Fruit fly (Drosophila melanogaster) whole organism, embryonic: ENCODE data around the gene mRpS26.

Experiments used
- Atf6 ChIP-seq: fragments of 200-800 bp; sonication (Bioruptor generic); IDR thresholded peaks from 2 replicates; pipeline ENCODE4 v1.3.6; 2022; ENCODE audit warnings: missing biosample characterization, missing genetic modification characterization
- CG1024 ChIP-seq: fragments of 200-800 bp; sonication (Bioruptor generic); IDR thresholded peaks from 2 replicates; pipeline ENCODE4 v1.3.6; 2022; ENCODE audit warnings: missing biosample characterization, missing genetic modification characterization
- CG10959 ChIP-seq: fragments of 200-800 bp; sonication (Bioruptor generic); IDR thresholded peaks from 2 replicates; pipeline ENCODE4 v1.3.6; 2022; ENCODE audit warnings: missing biosample characterization, missing genetic modification characterization
- CG11398 ChIP-seq: fragments of 200-800 bp; sonication (Bioruptor generic); optimal IDR thresholded peaks from 2 replicates; lab custom pipeline; 2016; ENCODE audit warnings: missing biosample characterization, missing genetic modification characterization
- CG14667 ChIP-seq: fragments of 200-800 bp; sonication (Bioruptor generic); IDR thresholded peaks from 2 replicates; pipeline ENCODE4 v1.3.6; 2022; ENCODE audit warnings: missing biosample characterization, missing genetic modification characterization
- CG16815 ChIP-seq: fragments of 200-800 bp; sonication (Bioruptor generic); optimal IDR thresholded peaks from 3 replicates; lab custom pipeline; 2017; ENCODE audit warnings: missing biosample characterization, mild to moderate bottlenecking, missing genetic modification characterization
- CG17385 ChIP-seq: fragments of 200-800 bp; sonication (Bioruptor generic); optimal IDR thresholded peaks from 3 replicates; lab custom pipeline; 2018; ENCODE audit warnings: missing biosample characterization, mild to moderate bottlenecking, missing genetic modification characterization
- CG18262 ChIP-seq: fragments of 200-800 bp; optimal IDR thresholded peaks from 3 replicates; lab custom pipeline; 2019; ENCODE audit warnings: missing biosample characterization, mild to moderate bottlenecking, missing genetic modification characterization, moderate library complexity
- CG2889 ChIP-seq: fragments of 200-800 bp; sonication (Bioruptor generic); IDR thresholded peaks from 3 replicates; pipeline ENCODE4 v1.3.6; 2022; ENCODE audit warnings: missing biosample characterization, missing genetic modification characterization
- CG3065 ChIP-seq: fragments of 200-800 bp; sonication (Bioruptor generic); optimal IDR thresholded peaks from 2 replicates; lab custom pipeline; 2016; ENCODE audit warnings: missing biosample characterization, missing genetic modification characterization
- CG4282 ChIP-seq: fragments of 200-800 bp; sonication (Bioruptor generic); optimal IDR thresholded peaks from 2 replicates; lab custom pipeline; 2016; ENCODE audit warnings: missing biosample characterization, missing genetic modification characterization
- CG4360 ChIP-seq: fragments of 200-800 bp; sonication (Bioruptor generic); IDR thresholded peaks from 2 replicates; pipeline ENCODE4 v1.3.6; 2022; ENCODE audit warnings: missing biosample characterization, missing genetic modification characterization
- CG4707 ChIP-seq: fragments of 200-800 bp; sonication (Bioruptor generic); optimal IDR thresholded peaks from 2 replicates; lab custom pipeline; 2018; ENCODE audit warnings: missing biosample characterization, mild to moderate bottlenecking, missing genetic modification characterization, moderate library complexity
- CG6813 ChIP-seq: fragments of 200-800 bp; sonication (Bioruptor generic); optimal IDR thresholded peaks from 2 replicates; lab custom pipeline; 2017; ENCODE audit warnings: missing biosample characterization, missing genetic modification characterization, mild to moderate bottlenecking, moderate library complexity, missing genetic modification reagents
- CG7987 ChIP-seq: fragments of 200-800 bp; sonication (Bioruptor generic); optimal IDR thresholded peaks from 2 replicates; lab custom pipeline; 2018; ENCODE audit warnings: missing biosample characterization, mild to moderate bottlenecking, missing genetic modification characterization, moderate library complexity
- CG9437 ChIP-seq: fragments of 200-800 bp; sonication (Bioruptor generic); optimal IDR thresholded peaks from 2 replicates; lab custom pipeline; 2018; ENCODE audit warnings: missing biosample characterization, mild to moderate bottlenecking, missing genetic modification characterization
- CG9727 ChIP-seq: fragments of 200-800 bp; sonication (Bioruptor generic); optimal IDR thresholded peaks from 3 replicates; lab custom pipeline; 2017; ENCODE audit warnings: missing biosample characterization, mild to moderate bottlenecking, missing genetic modification characterization
- D19B ChIP-seq: fragments of 200-800 bp; sonication (Bioruptor generic); optimal IDR thresholded peaks from 2 replicates; lab custom pipeline; 2017; ENCODE audit warnings: missing biosample characterization, mild to moderate bottlenecking, missing genetic modification characterization
- Dll ChIP-seq: fragments of 200-800 bp; sonication (Bioruptor generic); IDR thresholded peaks from 4 replicates; pipeline ENCODE4 v1.3.6; 2022; ENCODE audit warnings: missing biosample characterization, missing genetic modification characterization; ENCODE audit not compliant: partially characterized antibody
- Doc2 ChIP-seq: fragments of 200-800 bp; sonication (Bioruptor generic); IDR thresholded peaks from 2 replicates; pipeline ENCODE4 v1.3.6; 2022; ENCODE audit warnings: missing biosample characterization, missing genetic modification characterization
- Fer2 ChIP-seq: fragments of 200-800 bp; sonication (Bioruptor generic); optimal IDR thresholded peaks from 2 replicates; lab custom pipeline; 2018; ENCODE audit warnings: missing biosample characterization, mild to moderate bottlenecking, missing genetic modification characterization, moderate library complexity
- HLH3B ChIP-seq: fragments of 200-800 bp; sonication (Bioruptor generic); IDR thresholded peaks from 2 replicates; pipeline ENCODE4 v1.3.6; 2022; ENCODE audit warnings: missing biosample characterization, missing genetic modification characterization
- Hey ChIP-seq: fragments of 200-800 bp; sonication (Bioruptor generic); optimal IDR thresholded peaks from 3 replicates; lab custom pipeline; 2018; ENCODE audit warnings: missing biosample characterization, mild to moderate bottlenecking, missing genetic modification characterization
- MBD-R2 ChIP-seq: fragments of 200-800 bp; sonication (Bioruptor generic); IDR thresholded peaks from 2 replicates; pipeline ENCODE4 v1.3.6; 2022; ENCODE audit warnings: missing biosample characterization, missing genetic modification characterization
- Neu2 ChIP-seq: fragments of 200-800 bp; sonication (Bioruptor generic); optimal IDR thresholded peaks from 3 replicates; lab custom pipeline; 2016; ENCODE audit warnings: missing biosample characterization, missing genetic modification characterization, borderline replicate concordance
- Opbp ChIP-seq: fragments of 200-800 bp; sonication (Bioruptor generic); IDR thresholded peaks from 3 replicates; pipeline ENCODE4 v1.3.6; 2022; ENCODE audit warnings: missing biosample characterization, missing genetic modification characterization; ENCODE audit not compliant: partially characterized antibody
- Rfx ChIP-seq: fragments of 200-800 bp; sonication (Bioruptor generic); IDR thresholded peaks from 2 replicates; pipeline ENCODE4 v1.3.6; 2022; ENCODE audit warnings: missing biosample characterization, missing genetic modification characterization
- Sox100B ChIP-seq: fragments of 200-800 bp; sonication (Bioruptor generic); optimal IDR thresholded peaks from 3 replicates; lab custom pipeline; 2018; ENCODE audit warnings: missing biosample characterization, mild to moderate bottlenecking, missing genetic modification characterization
- Sry-β ChIP-seq: fragments of 200-800 bp; sonication (Bioruptor generic); optimal IDR thresholded peaks from 2 replicates; lab custom pipeline; 2018; ENCODE audit warnings: missing biosample characterization, mild to moderate bottlenecking, missing genetic modification characterization, moderate library complexity
- Ssrp ChIP-seq: fragments of 200-800 bp; sonication (Bioruptor generic); optimal IDR thresholded peaks from 2 replicates; lab custom pipeline; 2018; ENCODE audit warnings: missing biosample characterization, mild to moderate bottlenecking, missing genetic modification characterization, moderate library complexity
- amos ChIP-seq: fragments of 200-800 bp; sonication (Bioruptor generic); IDR thresholded peaks from 2 replicates; pipeline ENCODE4 v1.3.6; 2022; ENCODE audit warnings: missing biosample characterization, missing genetic modification characterization; ENCODE audit not compliant: partially characterized antibody
- ash1 ChIP-seq: fragments of 200-800 bp; sonication (Bioruptor generic); optimal IDR thresholded peaks from 2 replicates; lab custom pipeline; 2018; ENCODE audit warnings: missing biosample characterization, mild to moderate bottlenecking, missing genetic modification characterization
- croc ChIP-seq: fragments of 200-800 bp; sonication (Bioruptor generic); conservative IDR thresholded peaks from 3 replicates; pipeline ENCODE4 v1.3.6; 2022; ENCODE audit warnings: missing biosample characterization, missing genetic modification characterization
- dm ChIP-seq: fragments of 200-800 bp; sonication (Bioruptor generic); optimal IDR thresholded peaks from 3 replicates; lab custom pipeline; 2016; ENCODE audit warnings: missing biosample characterization, missing genetic modification characterization
- fd3F ChIP-seq: fragments of 200-800 bp; sonication (Bioruptor generic); optimal IDR thresholded peaks from 2 replicates; lab custom pipeline; 2018; ENCODE audit warnings: missing biosample characterization, mild to moderate bottlenecking, missing genetic modification characterization, moderate library complexity
- gfzf ChIP-seq: fragments of 200-800 bp; sonication (Bioruptor generic); optimal IDR thresholded peaks from 2 replicates; lab custom pipeline; 2016; ENCODE audit warnings: missing biosample characterization, mild to moderate bottlenecking, missing genetic modification characterization, moderate library complexity
- hkb ChIP-seq, 2 experiments: fragments of 200-800 bp in 1 of 2; fragments of >200 bp in 1 of 2; sonication (Bioruptor generic) in 1 of 2; IDR thresholded peaks in 1 of 2; optimal IDR thresholded peaks in 1 of 2; 2 replicates each; pipeline versions ENCODE4 v1.3.6 to Lab custom; 2017 to 2022; ENCODE audit warnings: missing biosample characterization in 1 of 2, missing genetic modification characterization in 1 of 2
- hth ChIP-seq: fragments of >200 bp; optimal IDR thresholded peaks from 2 replicates; lab custom pipeline; 2017; ENCODE audit warnings: inconsistent platforms
- ind ChIP-seq: fragments of 200-800 bp; sonication (Bioruptor generic); optimal IDR thresholded peaks from 3 replicates; lab custom pipeline; 2016; ENCODE audit warnings: missing biosample characterization, missing genetic modification characterization
- jigr1 ChIP-seq: fragments of 200-800 bp; sonication (Bioruptor generic); IDR thresholded peaks from 3 replicates; pipeline ENCODE4 v1.3.6; 2022; ENCODE audit warnings: missing biosample characterization, missing genetic modification characterization
- lov ChIP-seq, 2 experiments: fragments of 200-800 bp in 1 of 2; fragments of >200 bp in 1 of 2; sonication (Bioruptor generic) in 1 of 2; IDR thresholded peaks in 1 of 2; optimal IDR thresholded peaks in 1 of 2; 2 replicates in 1 of 2; 3 replicates in 1 of 2; pipeline versions ENCODE4 v1.3.6 to Lab custom; 2017 to 2022; ENCODE audit warnings: missing biosample characterization in 1 of 2, missing genetic modification characterization in 1 of 2
- odd ChIP-seq: fragments of 200-800 bp; sonication (Bioruptor generic); optimal IDR thresholded peaks from 2 replicates; lab custom pipeline; 2017; ENCODE audit warnings: missing biosample characterization, mild to moderate bottlenecking, missing genetic modification characterization
- org-1 ChIP-seq: fragments of 200-800 bp; sonication (Bioruptor generic); optimal IDR thresholded peaks from 2 replicates; lab custom pipeline; 2017; ENCODE audit warnings: missing biosample characterization, missing genetic modification characterization
- prd ChIP-seq, 3 experiments: fragments of >200 bp in 2 of 3; fragments of 200-800 bp in 1 of 3; sonication (Bioruptor generic) in 1 of 3; optimal IDR thresholded peaks in 2 of 3; IDR thresholded peaks in 1 of 3; 2 replicates in 2 of 3; 3 replicates in 1 of 3; pipeline versions ENCODE4 v1.3.6 to Lab custom; 2017 to 2022; ENCODE audit warnings: missing biosample characterization in 1 of 3, missing genetic modification characterization in 1 of 3
- slbo ChIP-seq: fragments of 200-800 bp; sonication (Bioruptor generic); IDR thresholded peaks from 2 replicates; pipeline ENCODE4 v1.3.6; 2022; ENCODE audit warnings: missing biosample characterization, missing genetic modification characterization
- sr ChIP-seq: fragments of 200-800 bp; sonication (Bioruptor generic); IDR thresholded peaks from 3 replicates; pipeline ENCODE4 v1.3.6; 2022; ENCODE audit warnings: missing biosample characterization, missing genetic modification characterization
- wor ChIP-seq: fragments of 200-800 bp; sonication (Bioruptor generic); IDR thresholded peaks from 2 replicates; pipeline ENCODE4 v1.3.6; 2022; ENCODE audit warnings: missing biosample characterization, missing genetic modification characterization
- zf30C ChIP-seq: fragments of 200-800 bp; sonication (Bioruptor generic); optimal IDR thresholded peaks from 3 replicates; lab custom pipeline; 2018; ENCODE audit warnings: missing biosample characterization, mild to moderate bottlenecking, missing genetic modification characterization

mRpS26 gene

DNA sequence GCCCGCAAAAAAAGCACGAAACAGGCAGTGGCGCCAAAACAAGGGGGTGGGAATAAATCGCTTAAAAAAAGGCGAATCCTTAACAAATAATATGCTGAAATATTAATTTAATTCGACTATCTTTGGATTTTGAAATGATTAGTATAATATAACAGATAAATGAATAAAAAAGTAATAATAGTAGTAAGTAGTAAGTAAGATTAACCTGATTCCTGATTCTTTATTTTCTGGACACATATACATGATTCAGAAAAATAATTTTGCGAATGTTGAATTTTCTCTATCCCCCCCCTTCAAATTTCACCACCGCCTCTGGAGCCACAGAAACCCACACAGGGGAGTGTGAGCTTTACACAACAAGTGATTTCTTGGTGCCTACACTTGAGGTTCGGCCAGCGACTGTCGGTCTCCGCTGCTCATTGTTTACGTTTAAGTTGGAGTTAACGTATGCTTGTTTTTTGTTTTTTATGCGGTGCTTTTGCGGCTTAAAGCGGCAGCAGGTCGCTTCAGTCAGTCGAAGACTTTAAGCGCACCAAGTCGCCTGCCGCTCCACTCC is 42.1 kb downstream of the mRpS26 start, which contains the start of gene CG7330 (continued):
- no peak for TF ChIP-seq CG11398
- peak; percentile 70 for TF ChIP-seq CG16815 (GFP tag; lab: Kevin White, UChicago)
- TF ChIP-seq Ssrp (tag; lab: Kevin White, UChicago): peak; percentile 92
- no peak for TF ChIP-seq prd (optimal IDR thresholded peaks at IDR 0.05; lab: Kevin White, UChicago)
- TF ChIP-seq prd (GFP tag; IDR thresholded peaks at IDR 0.05; lab: Robert Waterston, UW): peak; percentile 83
- TF ChIP-seq sr (GFP tag; lab: Robert Waterston, UW): 0 out of 3 replicates have a peak, but pooled peaks have one; percentile 25
- TF ChIP-seq hkb (optimal IDR thresholded peaks at IDR 0.05; lab: Kevin White, UChicago): no peak
- TF ChIP-seq hkb (GFP tag; IDR thresholded peaks at IDR 0.05; lab: Robert Waterston, UW): no peak; the same call in none of the 2 replicates
- peak; percentile 89 for TF ChIP-seq jigr1
- TF ChIP-seq slbo: peak; percentile 86
- peak; percentile 84 for TF ChIP-seq CG6813
- no peak for TF ChIP-seq gfzf (GFP tag; lab: Kevin White, UChicago)
- TF ChIP-seq org-1 (GFP tag; lab: Kevin White, UChicago): peak; percentile 93
- TF ChIP-seq fd3F (GFP tag; lab: Kevin White, UChicago): peak; percentile 93
- peak; percentile 76; the same call in 2 of the 3 replicates for TF ChIP-seq CG2889 (GFP tag; lab: Robert Waterston, UW)
- TF ChIP-seq Hey: peak; percentile 30
- no peak for TF ChIP-seq hth (lab: Kevin White, UChicago)
- peak; percentile 46; the same call in 1 of the 2 replicates for TF ChIP-seq MBD-R2
- no peak for TF ChIP-seq Dll (GFP tag; lab: Robert Waterston, UW)
- peak; percentile 94 for TF ChIP-seq odd
- no peak for TF ChIP-seq Sry-β (GFP tag; lab: Kevin White, UChicago)
- peak; percentile 98 for TF ChIP-seq Sox100B (GFP tag; lab: Kevin White, UChicago)
- no peak for TF ChIP-seq lov (optimal IDR thresholded peaks at IDR 0.05; lab: Kevin White, UChicago)
- TF ChIP-seq lov (GFP tag; IDR thresholded peaks at IDR 0.05; lab: Robert Waterston, UW): no peak
- no peak for TF ChIP-seq zf30C
- peak; percentile 84 for TF ChIP-seq Fer2 (tag; lab: Kevin White, UChicago)
- peak; percentile 89 for TF ChIP-seq Atf6 (GFP tag; lab: Robert Waterston, UW)
- TF ChIP-seq D19B (GFP tag; lab: Kevin White, UChicago): peak; percentile 76
- TF ChIP-seq amos (GFP tag; lab: Robert Waterston, UW): no peak
- peak; percentile 92 for TF ChIP-seq wor (GFP tag; lab: Robert Waterston, UW)
- TF ChIP-seq CG4360 (GFP tag; lab: Robert Waterston, UW): peak; percentile 31; the same call in 1 of the 2 replicates
- TF ChIP-seq CG14667: peak; percentile 80
- peak; percentile 88 for TF ChIP-seq HLH3B (GFP tag; lab: Robert Waterston, UW)
- peak; percentile 78 for TF ChIP-seq Rfx (GFP tag; lab: Robert Waterston, UW)
- TF ChIP-seq CG17385 (GFP tag; lab: Kevin White, UChicago): peak; percentile 90
- TF ChIP-seq CG9437: peak; percentile 91
- no peak for TF ChIP-seq Opbp (GFP tag; lab: Robert Waterston, UW)
- TF ChIP-seq Neu2 (GFP tag; lab: Kevin White, UChicago): no peak
- TF ChIP-seq croc (GFP tag; lab: Robert Waterston, UW): peak; percentile 81
- peak; percentile 21; the same call in 1 of the 2 replicates for TF ChIP-seq Doc2 (GFP tag; lab: Robert Waterston, UW)
- peak; percentile 63 for TF ChIP-seq CG7987 (GFP tag; lab: Kevin White, UChicago)
- TF ChIP-seq CG10959 (GFP tag; lab: Robert Waterston, UW): no peak
- peak; percentile 47 for TF ChIP-seq CG3065 (GFP tag; lab: Kevin White, UChicago)
- peak; percentile 94 for TF ChIP-seq ind (GFP tag; lab: Kevin White, UChicago)
- TF ChIP-seq CG4282 (GFP tag; lab: Kevin White, UChicago): no peak
- TF ChIP-seq CG18262: peak; percentile 91
- TF ChIP-seq dm: no peak
- peak; percentile 88 for TF ChIP-seq CG9727
- peak; percentile 33 for TF ChIP-seq CG4707 (GFP tag; lab: Kevin White, UChicago)
- no peak for TF ChIP-seq ash1 (GFP tag; lab: Kevin White, UChicago)
- peak; percentile 64 for TF ChIP-seq CG1024 (GFP tag; lab: Robert Waterston, UW)
